Fruit fly (Drosophila melanogaster) whole organism, embryonic: ENCODE data around the gene Syt7.

Source experiments
- CG10267 ChIP-seq: fragments of 200-800 bp; sonication (Bioruptor generic); optimal IDR thresholded peaks from 2 replicates; lab custom pipeline; 2018; ENCODE audit warnings: missing biosample characterization, mild to moderate bottlenecking, missing genetic modification characterization, moderate library complexity
- CG15269 ChIP-seq: fragments of 200-800 bp; sonication (Bioruptor generic); optimal IDR thresholded peaks from 2 replicates; lab custom pipeline; 2018; ENCODE audit warnings: missing biosample characterization, mild to moderate bottlenecking, missing genetic modification characterization, moderate library complexity
- CG17186 ChIP-seq: fragments of 200-800 bp; sonication (Bioruptor generic); optimal IDR thresholded peaks from 3 replicates; lab custom pipeline; 2017; ENCODE audit warnings: missing biosample characterization, missing genetic modification reagents, missing genetic modification characterization
- CG2129 ChIP-seq: fragments of 200-800 bp; sonication (Bioruptor generic); IDR thresholded peaks from 2 replicates; pipeline ENCODE4 v1.3.6; 2022; ENCODE audit warnings: missing biosample characterization, missing genetic modification characterization; ENCODE audit not compliant: partially characterized antibody
- CG6689 ChIP-seq: fragments of 200-800 bp; sonication (Bioruptor generic); IDR thresholded peaks from 2 replicates; pipeline ENCODE4 v1.3.6; 2022; ENCODE audit warnings: missing biosample characterization, missing genetic modification characterization
- CG7928 ChIP-seq: fragments of 200-800 bp; sonication (Bioruptor generic); optimal IDR thresholded peaks from 2 replicates; lab custom pipeline; 2017; ENCODE audit warnings: missing biosample characterization, mild to moderate bottlenecking, missing genetic modification characterization
- CG9215 ChIP-seq: fragments of 200-800 bp; sonication (Bioruptor generic); IDR thresholded peaks from 2 replicates; pipeline ENCODE4 v1.3.6; 2022; ENCODE audit warnings: missing biosample characterization, missing genetic modification characterization
- Camta ChIP-seq: fragments of 200-800 bp; sonication (Bioruptor generic); optimal IDR thresholded peaks from 2 replicates; lab custom pipeline; 2016; ENCODE audit warnings: missing biosample characterization, missing genetic modification characterization
- ato ChIP-seq: fragments of 200-800 bp; sonication (Bioruptor generic); IDR thresholded peaks from 2 replicates; pipeline ENCODE4 v1.3.6; 2022; ENCODE audit warnings: missing biosample characterization, missing genetic modification characterization; ENCODE audit not compliant: partially characterized antibody
- bowl ChIP-seq: fragments of 200-800 bp; sonication (Bioruptor generic); IDR thresholded peaks from 2 replicates; pipeline ENCODE4 v1.3.6; 2022; ENCODE audit warnings: missing biosample characterization, missing genetic modification characterization
- ind ChIP-seq: fragments of 200-800 bp; sonication (Bioruptor generic); optimal IDR thresholded peaks from 3 replicates; lab custom pipeline; 2016; ENCODE audit warnings: missing biosample characterization, missing genetic modification characterization
- zen ChIP-seq: fragments of 200-800 bp; sonication (Bioruptor generic); optimal IDR thresholded peaks from 3 replicates; lab custom pipeline; 2018; ENCODE audit warnings: missing biosample characterization, mild to moderate bottlenecking, missing genetic modification characterization, moderate library complexity

dm6 chr4:318795-319194 is 12.5 kb upstream of the Syt7 start:
- TF ChIP-seq CG2129 = no peak
- TF ChIP-seq CG15269 (tag; lab: Kevin White, UChicago) = no peak
- TF ChIP-seq ato (GFP tag; lab: Robert Waterston, UW) = no peak
- no peak for TF ChIP-seq CG9215 (GFP tag; lab: Robert Waterston, UW)
- no peak for TF ChIP-seq CG17186 (GFP tag; lab: Kevin White, UChicago)
- TF ChIP-seq CG10267 (tag; lab: Kevin White, UChicago) = no peak
- TF ChIP-seq ind (GFP tag; lab: Kevin White, UChicago) = no peak
- no peak for TF ChIP-seq Camta (GFP tag; lab: Kevin White, UChicago)
- TF ChIP-seq CG7928 (GFP tag; lab: Kevin White, UChicago) = no peak
- no peak for TF ChIP-seq bowl (GFP tag; lab: Robert Waterston, UW)
- TF ChIP-seq CG6689 = no peak
- TF ChIP-seq zen = no peak
